Fruit fly (Drosophila melanogaster): ENCODE measurements around the gene Arl2.

dm6 chr3R:8349106-8349448 lies 8.2 kb downstream of the Arl2 start:
- TF ChIP-seq EcR (GFP tag; optimal IDR thresholded peaks at IDR 0.05) (no peak), CG34367 (tag; optimal IDR thresholded peaks at IDR 0.05) (no peak), CG4496 (GFP tag; IDR thresholded peaks at IDR 0.05) (no peak), CG9948 (tag; optimal IDR thresholded peaks at IDR 0.05) (no peak), CG17806 (tag; optimal IDR thresholded peaks at IDR 0.05) (no peak), Ets98B (GFP tag; IDR thresholded peaks at IDR 0.05) (no peak), D1 (tag; optimal IDR thresholded peaks at IDR 0.05) (no peak), CG15710 (tag; optimal IDR thresholded peaks at IDR 0.05) (no peak), Pif1B (GFP tag; optimal IDR thresholded peaks at IDR 0.05) (no peak), rn (GFP tag; IDR thresholded peaks at IDR 0.05) (no peak), CG10348 (GFP tag; IDR thresholded peaks at IDR 0.05) (no peak), CG12605 (GFP tag; IDR thresholded peaks at IDR 0.05) (no peak), fd96Ca (GFP tag; IDR thresholded peaks at IDR 0.05) (no peak), CG32121 (GFP tag; IDR thresholded peaks at IDR 0.05) (no peak)

All from whole organism, pupa.